Comparison of ENCODE assay signal across 4 worm cellular contexts in the genomic region with DNA sequence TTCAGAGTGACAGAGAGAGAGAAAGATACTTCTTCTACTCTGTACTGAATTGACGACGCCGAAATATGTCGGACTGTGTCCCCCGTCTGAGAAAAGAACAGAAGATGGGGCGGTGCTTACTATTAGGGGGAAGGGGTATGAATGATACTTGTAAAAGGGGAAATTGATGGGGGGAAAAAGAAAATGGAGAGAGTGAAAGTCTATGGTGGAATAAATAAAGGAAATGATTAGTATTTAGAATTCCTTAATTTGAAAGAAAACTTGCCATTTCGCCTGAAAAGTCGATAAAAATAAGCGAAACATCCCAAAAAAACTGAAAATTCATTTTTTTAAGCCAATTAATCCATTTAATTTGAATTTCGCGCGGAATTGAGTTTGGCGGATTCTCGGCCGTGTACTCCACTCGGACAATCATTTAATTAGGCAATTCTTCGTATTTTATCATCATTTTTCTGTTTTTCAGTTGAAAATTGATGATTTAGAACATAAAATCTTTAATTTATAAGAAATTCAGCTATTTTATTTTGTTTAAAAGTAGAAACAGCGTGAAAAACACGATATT.
TF ChIP-seq lines count a peak whose summit lies in the region.

A gene (minus strand): TSS at position 51 of the 562 bp plus-strand sequence.

TF ChIP-seq in whole organism, L1 larva, 84 proteins besides CTCF, POLR2A, EP300 and RAD21 (continued from another document and continues in another):
- peak; percentile 67 for TF ChIP-seq tbx-2 (tag; optimal IDR thresholded peaks at IDR 0.05; lab: Kevin White, UChicago)
- no peak for TF ChIP-seq unc-30 (tag; optimal IDR thresholded peaks at IDR 0.05; lab: Kevin White, UChicago)
- no peak for TF ChIP-seq unc-130 (tag; optimal IDR thresholded peaks at IDR 0.05; lab: Kevin White, UChicago)
- TF ChIP-seq hlh-17 (GFP tag; optimal IDR thresholded peaks at IDR 0.05; lab: Kevin White, UChicago; ENCODE audit: borderline replicate concordance): no peak
- no peak for TF ChIP-seq hpl-2 (GFP tag; optimal IDR thresholded peaks at IDR 0.05; lab: Kevin White, UChicago)
- peak; percentile 22 for TF ChIP-seq skn-1 (tag; optimal IDR thresholded peaks at IDR 0.05; lab: Kevin White, UChicago)
- peak; percentile 82 for TF ChIP-seq dsc-1 (tag; optimal IDR thresholded peaks at IDR 0.05; lab: Kevin White, UChicago)
- peak; percentile 65 for TF ChIP-seq nhr-47 (tag; optimal IDR thresholded peaks at IDR 0.05; lab: Kevin White, UChicago)
- no peak for TF ChIP-seq fkh-10 (GFP tag; optimal IDR thresholded peaks at IDR 0.05; lab: Kevin White, UChicago)
- no peak for TF ChIP-seq jun-1 (tag; optimal IDR thresholded peaks at IDR 0.05; lab: Kevin White, UChicago)
- TF ChIP-seq elt-2 (tag; optimal IDR thresholded peaks at IDR 0.05; lab: Kevin White, UChicago): peak; percentile 22
- 0 out of 2 replicates have a peak, but pooled peaks have one; percentile 18 for TF ChIP-seq mab-9 (GFP tag; IDR thresholded peaks at IDR 0.05; lab: Robert Waterston, UW)
- peak; percentile 59 for TF ChIP-seq xbp-1 (tag; optimal IDR thresholded peaks at IDR 0.05; lab: Kevin White, UChicago)
- TF ChIP-seq nhr-90 (tag; optimal IDR thresholded peaks at IDR 0.05; lab: Kevin White, UChicago; ENCODE audit: poor library complexity): peak; percentile 78
- no peak for TF ChIP-seq ztf-4 (tag; optimal IDR thresholded peaks at IDR 0.05; lab: Kevin White, UChicago)
- no peak for TF ChIP-seq pqm-1 (tag; optimal IDR thresholded peaks at IDR 0.05; lab: Kevin White, UChicago)
- TF ChIP-seq isw-1 (GFP tag; IDR thresholded peaks at IDR 0.05; lab: Robert Waterston, UW): no peak
- peak; percentile 87 to 92 (median 90) for TF ChIP-seq dpl-1 (GFP tag; optimal IDR thresholded peaks at IDR 0.05; lab: Kevin White, UChicago)
- TF ChIP-seq fkh-8 (tag; optimal IDR thresholded peaks at IDR 0.05; lab: Kevin White, UChicago): no peak
- TF ChIP-seq nhr-76 (tag; optimal IDR thresholded peaks at IDR 0.05; lab: Kevin White, UChicago): no peak
- TF ChIP-seq C34B4.2 (tag; optimal IDR thresholded peaks at IDR 0.05; lab: Kevin White, UChicago): no peak
- TF ChIP-seq rnt-1 (tag; optimal IDR thresholded peaks at IDR 0.05; lab: Kevin White, UChicago): peak; percentile 92
- TF ChIP-seq efl-3 (GFP tag; optimal IDR thresholded peaks at IDR 0.05; lab: Kevin White, UChicago): no peak
- TF ChIP-seq ceh-88 (GFP tag; IDR thresholded peaks at IDR 0.05; lab: Robert Waterston, UW): no peak
- peak; percentile 85 for TF ChIP-seq nhr-85 (tag; lab: Kevin White, UChicago)
- TF ChIP-seq swsn-7 (tag; optimal IDR thresholded peaks at IDR 0.05; lab: Kevin White, UChicago): peak; percentile 59
- TF ChIP-seq lsy-2 (tag; optimal IDR thresholded peaks at IDR 0.05; lab: Kevin White, UChicago): peak; percentile 67 to 68
- TF ChIP-seq lin-13 (GFP tag; optimal IDR thresholded peaks at IDR 0.05; lab: Kevin White, UChicago): peak; percentile 8
- no peak for TF ChIP-seq unc-86 (tag; optimal IDR thresholded peaks at IDR 0.05; lab: Kevin White, UChicago)
- no peak for TF ChIP-seq zip-4 (GFP tag; optimal IDR thresholded peaks at IDR 0.05; lab: Kevin White, UChicago)
- TF ChIP-seq pax-3 (tag; optimal IDR thresholded peaks at IDR 0.05; lab: Kevin White, UChicago): peak; percentile 52
- TF ChIP-seq snu-23 (GFP tag; optimal IDR thresholded peaks at IDR 0.05; lab: Kevin White, UChicago): peak; percentile 60

TF ChIP-seq in whole organism, L2 larva, 48 proteins besides CTCF, POLR2A, EP300 and RAD21 (continued from another document):
- TF ChIP-seq unc-55 (GFP tag; optimal IDR thresholded peaks at IDR 0.05; lab: Kevin White, UChicago): peak; percentile 55
- TF ChIP-seq F13H6.1 (tag; optimal IDR thresholded peaks at IDR 0.05; lab: Kevin White, UChicago): peak; percentile 6
- TF ChIP-seq nhr-10 (tag; optimal IDR thresholded peaks at IDR 0.05; lab: Kevin White, UChicago): no peak
- TF ChIP-seq sem-4 (tag; optimal IDR thresholded peaks at IDR 0.05; lab: Kevin White, UChicago): no peak
- no peak for TF ChIP-seq mab-5 (tag; optimal IDR thresholded peaks at IDR 0.05; lab: Kevin White, UChicago)
- no peak for TF ChIP-seq dmd-4 (tag; optimal IDR thresholded peaks at IDR 0.05; lab: Kevin White, UChicago)
- no peak for TF ChIP-seq ztf-11 (tag; optimal IDR thresholded peaks at IDR 0.05; lab: Kevin White, UChicago)
- TF ChIP-seq elt-1 (tag; optimal IDR thresholded peaks at IDR 0.05; lab: Kevin White, UChicago): no peak
- TF ChIP-seq mdl-1 (tag; optimal IDR thresholded peaks at IDR 0.05; lab: Kevin White, UChicago): no peak
- TF ChIP-seq blmp-1 (tag; optimal IDR thresholded peaks at IDR 0.05; lab: Kevin White, UChicago; ENCODE audit: insufficient read depth): no peak
- no peak for TF ChIP-seq Y55F3AM.14 (GFP tag; optimal IDR thresholded peaks at IDR 0.05; lab: Kevin White, UChicago)
- TF ChIP-seq ama-1 (optimal IDR thresholded peaks at IDR 0.05; lab: Kevin White, UChicago): no peak
- no peak for TF ChIP-seq ztf-1 (GFP tag; conservative IDR thresholded peaks at IDR 0.05; lab: Robert Waterston, UW)
- no peak for TF ChIP-seq nhr-6 (tag; optimal IDR thresholded peaks at IDR 0.05; lab: Kevin White, UChicago)
- TF ChIP-seq crh-2 (tag; optimal IDR thresholded peaks at IDR 0.05; lab: Kevin White, UChicago): no peak
- no peak for TF ChIP-seq R02D3.7 (tag; optimal IDR thresholded peaks at IDR 0.05; lab: Kevin White, UChicago)
- TF ChIP-seq peb-1 (tag; optimal IDR thresholded peaks at IDR 0.05; lab: Kevin White, UChicago): no peak
- TF ChIP-seq alr-1 (tag; optimal IDR thresholded peaks at IDR 0.05; lab: Kevin White, UChicago): no peak
- peak; percentile 91 for TF ChIP-seq gmeb-1 (tag; optimal IDR thresholded peaks at IDR 0.05; lab: Kevin White, UChicago)
- no peak for TF ChIP-seq mbf-1 (tag; optimal IDR thresholded peaks at IDR 0.05; lab: Kevin White, UChicago)
- peak; percentile 60 for TF ChIP-seq sma-3 (GFP tag; optimal IDR thresholded peaks at IDR 0.05; lab: Kevin White, UChicago)
- TF ChIP-seq nhr-77 (tag; optimal IDR thresholded peaks at IDR 0.05; lab: Kevin White, UChicago): no peak
- TF ChIP-seq lin-39 (tag; optimal IDR thresholded peaks at IDR 0.05; lab: Kevin White, UChicago): no peak
- no peak for TF ChIP-seq nhr-23 (tag; optimal IDR thresholded peaks at IDR 0.05; lab: Kevin White, UChicago)
- peak; percentile 8 to 74 for TF ChIP-seq lsy-2 (tag; optimal IDR thresholded peaks at IDR 0.05; lab: Kevin White, UChicago)
- peak; percentile 36 for TF ChIP-seq nhr-25 (tag; optimal IDR thresholded peaks at IDR 0.05; lab: Kevin White, UChicago)

TF ChIP-seq in whole organism, L3 larva, 47 proteins besides CTCF, POLR2A, EP300 and RAD21 (continued from another document):
- TF ChIP-seq skn-1 (tag; optimal IDR thresholded peaks at IDR 0.05; lab: Kevin White, UChicago) (peak; percentile 66), ceh-9 (tag; optimal IDR thresholded peaks at IDR 0.05; lab: Kevin White, UChicago) (no peak), lin-39 (tag; optimal IDR thresholded peaks at IDR 0.05; lab: Kevin White, UChicago) (no peak), ceh-16 (tag; optimal IDR thresholded peaks at IDR 0.05; lab: Kevin White, UChicago) (no peak), nfya-1 (tag; optimal IDR thresholded peaks at IDR 0.05; lab: Kevin White, UChicago; ENCODE audit: insufficient read depth) (peak; percentile 39), nhr-67 (tag; optimal IDR thresholded peaks at IDR 0.05; lab: Kevin White, UChicago) (no peak), nhr-76 (tag; optimal IDR thresholded peaks at IDR 0.05; lab: Kevin White, UChicago) (no peak), nhr-12 (tag; optimal IDR thresholded peaks at IDR 0.05; lab: Kevin White, UChicago) (no peak), unc-39 (tag; optimal IDR thresholded peaks at IDR 0.05; lab: Kevin White, UChicago) (no peak), fkh-10 (GFP tag; optimal IDR thresholded peaks at IDR 0.05; lab: Kevin White, UChicago) (no peak), zag-1 (tag; optimal IDR thresholded peaks at IDR 0.05; lab: Kevin White, UChicago) (no peak), elt-2 (tag; optimal IDR thresholded peaks at IDR 0.05; lab: Kevin White, UChicago) (peak; percentile 8), aly-2 (tag; optimal IDR thresholded peaks at IDR 0.05; lab: Kevin White, UChicago) (no peak), fos-1 (tag; optimal IDR thresholded peaks at IDR 0.05; lab: Kevin White, UChicago) (no peak), egl-27 (tag; optimal IDR thresholded peaks at IDR 0.05; lab: Kevin White, UChicago) (no peak), nhr-25 (tag; optimal IDR thresholded peaks at IDR 0.05; lab: Kevin White, UChicago) (no peak), ama-1 (optimal IDR thresholded peaks at IDR 0.05; lab: Kevin White, UChicago) (no peak), unc-62 (GFP tag; optimal IDR thresholded peaks at IDR 0.05; lab: Kevin White, UChicago) (no peak), lin-15B (tag; optimal IDR thresholded peaks at IDR 0.05; lab: Kevin White, UChicago) (peak; percentile 6), nhr-237 (tag; optimal IDR thresholded peaks at IDR 0.05; lab: Kevin White, UChicago) (no peak)

TF ChIP-seq in whole organism, L4 larva, 104 proteins besides CTCF, POLR2A, EP300 and RAD21 (continued from another document):
- TF ChIP-seq ceh-44 (GFP tag; IDR thresholded peaks at IDR 0.05; lab: Robert Waterston, UW) (0 out of 2 replicates have a peak, but pooled peaks have one; percentile 34), Y48G9A.11 (GFP tag; IDR thresholded peaks at IDR 0.05; lab: Robert Waterston, UW) (peak; percentile 85), mes-2 (tag; optimal IDR thresholded peaks at IDR 0.05; lab: Kevin White, UChicago; ENCODE audit: poor library complexity, severe bottlenecking) (peak; percentile 96), duxl-1 (tag; optimal IDR thresholded peaks at IDR 0.05; lab: Kevin White, UChicago; ENCODE audit: poor library complexity) (peak; percentile 10)
